Fruit fly (Drosophila melanogaster) whole organism, embryonic: ENCODE results near the gene CG9747.
A peak's percentile ranks its signal among the peaks of the same experiment; 100 is the strongest.

Source experiments
- Awh ChIP-seq: fragments of 200-800 bp; sonication (Bioruptor generic); IDR thresholded peaks from 2 replicates; pipeline ENCODE4, ENCODE4 v1.3.6; 2022; ENCODE audit warnings: missing biosample characterization, missing genetic modification characterization
- B-H2 ChIP-seq: fragments of 200-800 bp; sonication (Bioruptor generic); optimal IDR thresholded peaks from 2 replicates; lab custom pipeline; 2018; ENCODE audit warnings: missing biosample characterization, mild to moderate bottlenecking, missing genetic modification characterization
- BtbVII ChIP-seq: fragments of 200-800 bp; sonication (Bioruptor generic); optimal IDR thresholded peaks from 3 replicates; lab custom pipeline; 2017; ENCODE audit warnings: missing biosample characterization, mild to moderate bottlenecking, missing genetic modification characterization
- CG10267 ChIP-seq: fragments of 200-800 bp; sonication (Bioruptor generic); optimal IDR thresholded peaks from 2 replicates; lab custom pipeline; 2018; ENCODE audit warnings: missing biosample characterization, mild to moderate bottlenecking, missing genetic modification characterization, moderate library complexity
- CG10462 ChIP-seq: fragments of 200-800 bp; sonication (Bioruptor generic); optimal IDR thresholded peaks from 2 replicates; lab custom pipeline; 2016; ENCODE audit warnings: missing biosample characterization, missing genetic modification characterization
- CG11456 ChIP-seq: fragments of 200-800 bp; sonication (Bioruptor generic); IDR thresholded peaks from 3 replicates; pipeline ENCODE4 v1.3.6; 2022; ENCODE audit warnings: missing biosample characterization, missing genetic modification characterization
- CG14710 ChIP-seq: fragments of 200-800 bp; sonication (Bioruptor generic); optimal IDR thresholded peaks from 3 replicates; lab custom pipeline; 2019; ENCODE audit warnings: missing biosample characterization, mild to moderate bottlenecking, missing genetic modification characterization, moderate library complexity
- CG15269 ChIP-seq: fragments of 200-800 bp; sonication (Bioruptor generic); optimal IDR thresholded peaks from 2 replicates; lab custom pipeline; 2018; ENCODE audit warnings: missing biosample characterization, mild to moderate bottlenecking, missing genetic modification characterization, moderate library complexity
- CG17912 ChIP-seq: fragments of 200-800 bp; sonication (Bioruptor generic); optimal IDR thresholded peaks from 2 replicates; lab custom pipeline; 2018; ENCODE audit warnings: missing biosample characterization, mild to moderate bottlenecking, missing genetic modification characterization
- CG2678 ChIP-seq: fragments of 200-800 bp; sonication (Bioruptor generic); optimal IDR thresholded peaks from 3 replicates; lab custom pipeline; 2019; ENCODE audit warnings: missing biosample characterization, mild to moderate bottlenecking, missing genetic modification characterization, moderate library complexity
- CG2712 ChIP-seq: fragments of 200-800 bp; optimal IDR thresholded peaks from 3 replicates; lab custom pipeline; 2019; ENCODE audit warnings: missing biosample characterization, mild to moderate bottlenecking, missing genetic modification characterization, moderate library complexity
- CG31388 ChIP-seq: fragments of 200-800 bp; sonication (Bioruptor generic); optimal IDR thresholded peaks from 2 replicates; lab custom pipeline; 2016; ENCODE audit warnings: missing biosample characterization, missing genetic modification characterization
- CG3163 ChIP-seq: fragments of 200-800 bp; sonication (Bioruptor generic); optimal IDR thresholded peaks from 3 replicates; lab custom pipeline; 2016; ENCODE audit warnings: missing biosample characterization, missing genetic modification characterization
- CG32772 ChIP-seq: fragments of 200-800 bp; sonication (Bioruptor generic); IDR thresholded peaks from 2 replicates; pipeline ENCODE4 v1.3.6; 2022; ENCODE audit warnings: missing biosample characterization, missing genetic modification characterization
- CG34422 ChIP-seq: fragments of 200-800 bp; sonication (Bioruptor generic); IDR thresholded peaks from 3 replicates; pipeline ENCODE4 v1.3.6; 2022; ENCODE audit warnings: missing biosample characterization, missing genetic modification characterization
- CG3847 ChIP-seq: fragments of 200-800 bp; sonication (Bioruptor generic); IDR thresholded peaks from 2 replicates; pipeline ENCODE4 v1.3.6; 2022; ENCODE audit warnings: missing biosample characterization, missing genetic modification characterization
- CG5953 ChIP-seq: fragments of 200-800 bp; sonication (Bioruptor generic); IDR thresholded peaks from 2 replicates; pipeline ENCODE4 v1.3.6; 2022; ENCODE audit warnings: missing biosample characterization, missing genetic modification characterization
- CG6272 ChIP-seq: fragments of 200-800 bp; sonication (Bioruptor generic); IDR thresholded peaks from 2 replicates; pipeline ENCODE4 v1.3.6; 2022; ENCODE audit warnings: missing biosample characterization, missing genetic modification characterization
- CG7372 ChIP-seq: fragments of 200-800 bp; sonication (Bioruptor generic); IDR thresholded peaks from 2 replicates; pipeline ENCODE4 v1.3.6; 2022; ENCODE audit warnings: missing biosample characterization, missing genetic modification characterization
- CG8281 ChIP-seq: fragments of 200-800 bp; sonication (Bioruptor generic); optimal IDR thresholded peaks from 2 replicates; lab custom pipeline; 2018; ENCODE audit warnings: missing biosample characterization, mild to moderate bottlenecking, missing genetic modification characterization, moderate library complexity
- CG8765 ChIP-seq: fragments of 200-800 bp; sonication (Bioruptor generic); IDR thresholded peaks from 2 replicates; pipeline ENCODE4 v1.3.6; 2022; ENCODE audit warnings: missing biosample characterization, missing genetic modification characterization
- CTCF ChIP-seq: fragments of 200-800 bp; sonication (Bioruptor generic); optimal IDR thresholded peaks from 2 replicates; lab custom pipeline; 2017; ENCODE audit warnings: missing biosample characterization, mild to moderate bottlenecking, missing genetic modification characterization, moderate library complexity
- Doc3 ChIP-seq: fragments of 200-800 bp; sonication (Bioruptor generic); IDR thresholded peaks from 3 replicates; pipeline ENCODE4 v1.3.6; 2022; ENCODE audit warnings: missing biosample characterization, missing genetic modification characterization; ENCODE audit not compliant: partially characterized antibody
- ERR ChIP-seq: fragments of 200-800 bp; sonication (Bioruptor generic); optimal IDR thresholded peaks from 2 replicates; lab custom pipeline; 2016; ENCODE audit warnings: missing biosample characterization, missing genetic modification characterization
- Hey ChIP-seq: fragments of 200-800 bp; sonication (Bioruptor generic); optimal IDR thresholded peaks from 3 replicates; lab custom pipeline; 2018; ENCODE audit warnings: missing biosample characterization, mild to moderate bottlenecking, missing genetic modification characterization
- HmgZ ChIP-seq: fragments of 200-800 bp; sonication (Bioruptor generic); optimal IDR thresholded peaks from 2 replicates; lab custom pipeline; 2018; ENCODE audit warnings: missing biosample characterization, mild to moderate bottlenecking, missing genetic modification characterization
- Hmx ChIP-seq: fragments of 200-800 bp; sonication (Bioruptor generic); optimal IDR thresholded peaks from 2 replicates; lab custom pipeline; 2016; ENCODE audit warnings: missing biosample characterization, missing genetic modification characterization
- Hr51 ChIP-seq, 2 experiments: fragments of 200-800 bp; sonication (Bioruptor generic); optimal IDR thresholded peaks; 2 replicates in 1 of 2; 3 replicates in 1 of 2; lab custom pipeline; 2016 to 2018; ENCODE audit warnings: missing biosample characterization in 2 of 2, missing genetic modification characterization in 2 of 2, mild to moderate bottlenecking in 1 of 2, moderate library complexity in 1 of 2
- Kr ChIP-seq: fragments of 200-800 bp; sonication (Bioruptor generic); optimal IDR thresholded peaks from 2 replicates; lab custom pipeline; 2017; ENCODE audit warnings: missing biosample characterization, mild to moderate bottlenecking, missing genetic modification characterization
- Spps ChIP-seq: fragments of 200-800 bp; sonication (Bioruptor generic); optimal IDR thresholded peaks from 2 replicates; lab custom pipeline; 2018; ENCODE audit warnings: missing biosample characterization, mild to moderate bottlenecking, missing genetic modification characterization
- abd-A ChIP-seq: fragments of 200-800 bp; sonication (Bioruptor generic); optimal IDR thresholded peaks from 3 replicates; lab custom pipeline; 2019; ENCODE audit warnings: missing biosample characterization, mild to moderate bottlenecking, missing genetic modification characterization, moderate library complexity
- crp ChIP-seq, 2 experiments: fragments of 200-800 bp; sonication (Bioruptor generic); optimal IDR thresholded peaks; 2 replicates in 1 of 2; 3 replicates in 1 of 2; lab custom pipeline; 2017; ENCODE audit warnings: missing biosample characterization in 2 of 2, missing genetic modification characterization in 2 of 2, mild to moderate bottlenecking in 1 of 2, moderate library complexity in 1 of 2
- en ChIP-seq: fragments of 200-800 bp; sonication (Bioruptor generic); optimal IDR thresholded peaks from 2 replicates; lab custom pipeline; 2016; ENCODE audit warnings: missing biosample characterization, missing genetic modification characterization
- fu2 ChIP-seq: fragments of 200-800 bp; sonication (Bioruptor generic); optimal IDR thresholded peaks from 2 replicates; lab custom pipeline; 2016; ENCODE audit warnings: missing biosample characterization, missing genetic modification characterization
- hkb ChIP-seq, 2 experiments: fragments of 200-800 bp in 1 of 2; fragments of >200 bp in 1 of 2; sonication (Bioruptor generic) in 1 of 2; IDR thresholded peaks in 1 of 2; optimal IDR thresholded peaks in 1 of 2; 2 replicates each; pipeline versions ENCODE4 v1.3.6 to Lab custom; 2017 to 2022; ENCODE audit warnings: missing biosample characterization in 1 of 2, missing genetic modification characterization in 1 of 2
- hth ChIP-seq: fragments of >200 bp; optimal IDR thresholded peaks from 2 replicates; lab custom pipeline; 2017; ENCODE audit warnings: inconsistent platforms
- jigr1 ChIP-seq: fragments of 200-800 bp; sonication (Bioruptor generic); IDR thresholded peaks from 3 replicates; pipeline ENCODE4 v1.3.6; 2022; ENCODE audit warnings: missing biosample characterization, missing genetic modification characterization
- nau ChIP-seq: fragments of 200-800 bp; sonication (Bioruptor generic); optimal IDR thresholded peaks from 3 replicates; lab custom pipeline; 2017; ENCODE audit warnings: missing biosample characterization, mild to moderate bottlenecking, missing genetic modification characterization, missing genetic modification reagents
- pzg ChIP-seq: fragments of 200-800 bp; sonication (Bioruptor generic); optimal IDR thresholded peaks from 3 replicates; lab custom pipeline; 2018; ENCODE audit warnings: missing biosample characterization, mild to moderate bottlenecking, missing genetic modification characterization, moderate library complexity
- ranshi ChIP-seq: fragments of 200-800 bp; sonication (Bioruptor generic); IDR thresholded peaks from 2 replicates; pipeline ENCODE4 v1.3.6; 2022; ENCODE audit warnings: missing biosample characterization, missing genetic modification characterization
- row ChIP-seq: fragments of 200-800 bp; sonication (Bioruptor generic); IDR thresholded peaks from 3 replicates; pipeline ENCODE4 v1.3.6; 2022; ENCODE audit warnings: missing biosample characterization, missing genetic modification characterization
- scrt ChIP-seq: fragments of 200-800 bp; sonication (Bioruptor generic); optimal IDR thresholded peaks from 2 replicates; lab custom pipeline; 2018; ENCODE audit warnings: missing biosample characterization, mild to moderate bottlenecking, missing genetic modification characterization, moderate library complexity
- shn ChIP-seq: fragments of 200-800 bp; sonication (Bioruptor generic); optimal IDR thresholded peaks from 3 replicates; lab custom pipeline; 2016; ENCODE audit warnings: missing biosample characterization, missing genetic modification characterization
- sima ChIP-seq: fragments of 200-800 bp; sonication (Bioruptor generic); optimal IDR thresholded peaks from 2 replicates; lab custom pipeline; 2016; ENCODE audit warnings: missing biosample characterization, missing genetic modification characterization
- slou ChIP-seq: fragments of 200-800 bp; sonication (Bioruptor generic); optimal IDR thresholded peaks from 3 replicates; lab custom pipeline; 2016; ENCODE audit warnings: missing biosample characterization, missing genetic modification characterization
- ssp ChIP-seq: fragments of 200-800 bp; sonication (Bioruptor generic); IDR thresholded peaks from 2 replicates; pipeline ENCODE4 v1.3.6; 2022; ENCODE audit warnings: missing biosample characterization, missing genetic modification characterization
- tap ChIP-seq: fragments of 200-800 bp; optimal IDR thresholded peaks from 3 replicates; lab custom pipeline; 2019; ENCODE audit warnings: missing biosample characterization, mild to moderate bottlenecking, missing genetic modification characterization, moderate library complexity
- unc-4 ChIP-seq: fragments of 200-800 bp; sonication (Bioruptor generic); IDR thresholded peaks from 2 replicates; pipeline ENCODE4 v1.3.6; 2022; ENCODE audit warnings: missing biosample characterization, missing genetic modification characterization; ENCODE audit not compliant: partially characterized antibody
- usp ChIP-seq: fragments of >200 bp; optimal IDR thresholded peaks from 2 replicates; lab custom pipeline; 2017; ENCODE audit warnings: missing biosample characterization, missing genetic modification characterization
- wdn ChIP-seq: fragments of 200-800 bp; sonication (Bioruptor generic); IDR thresholded peaks from 2 replicates; pipeline ENCODE4 v1.3.6; 2022; ENCODE audit warnings: missing biosample characterization, missing genetic modification characterization
- z ChIP-seq: fragments of 200-800 bp; sonication (Bioruptor generic); IDR thresholded peaks from 3 replicates; pipeline ENCODE4 v1.3.6; 2022; ENCODE audit warnings: missing biosample characterization, missing genetic modification characterization

CG9747 gene

dm6 chr3R:30189836-30190235, 1.2 kb downstream of the CG9747 start (continued):
- peak; percentile 86 for TF ChIP-seq ranshi (GFP tag; lab: Robert Waterston, UW)
- peak; percentile 77 for TF ChIP-seq CG6272 (GFP tag; lab: Robert Waterston, UW)
- TF ChIP-seq en (GFP tag; lab: Kevin White, UChicago): peak; percentile 22
- peak; percentile 6 for TF ChIP-seq slou (GFP tag; lab: Kevin White, UChicago)
- TF ChIP-seq CG8765: peak; percentile 30; the same call in 1 of the 2 replicates
- peak; percentile 82 for TF ChIP-seq CG34422 (GFP tag; lab: Robert Waterston, UW)
- TF ChIP-seq row (GFP tag; lab: Robert Waterston, UW): peak; percentile 77
- TF ChIP-seq hkb (optimal IDR thresholded peaks at IDR 0.05; lab: Kevin White, UChicago): no peak
- peak; percentile 88 for TF ChIP-seq hkb (GFP tag; IDR thresholded peaks at IDR 0.05; lab: Robert Waterston, UW)
- TF ChIP-seq BtbVII (GFP tag; lab: Kevin White, UChicago): peak; percentile 44
- TF ChIP-seq usp (GFP tag; lab: Kevin White, UChicago): no peak
- TF ChIP-seq CG14710 (tag; lab: Kevin White, UChicago): peak; percentile 53
- no peak for TF ChIP-seq pzg (GFP tag; lab: Kevin White, UChicago)
- TF ChIP-seq CG10462 (GFP tag; lab: Kevin White, UChicago): peak; percentile 16
- peak; percentile 40 for TF ChIP-seq HmgZ (tag; lab: Kevin White, UChicago)
- TF ChIP-seq CG31388 (GFP tag; lab: Kevin White, UChicago): peak; percentile 45
- TF ChIP-seq crp (GFP tag; optimal IDR thresholded peaks at IDR 0.05; lab: Kevin White, UChicago): peak in 1 of 2 experiments; percentile 8
- no peak for TF ChIP-seq fu2 (GFP tag; lab: Kevin White, UChicago)
- peak; percentile 69; the same call in 2 of the 3 replicates for TF ChIP-seq CG11456 (GFP tag; lab: Robert Waterston, UW)
- TF ChIP-seq CG2712 (tag; lab: Kevin White, UChicago): peak; percentile 79
- TF ChIP-seq Hr51 (GFP tag; optimal IDR thresholded peaks at IDR 0.05; lab: Kevin White, UChicago): peak; percentile 20 to 80
- TF ChIP-seq CG15269 (tag; lab: Kevin White, UChicago): peak; percentile 79
- no peak for TF ChIP-seq sima
- no peak for TF ChIP-seq Doc3
- peak; percentile 33 for TF ChIP-seq CG8281 (tag; lab: Kevin White, UChicago)
- no peak for TF ChIP-seq z
- TF ChIP-seq CG3163 (GFP tag; lab: Kevin White, UChicago): no peak
- peak; percentile 3 for TF ChIP-seq CTCF (GFP tag; lab: Kevin White, UChicago)
- peak; percentile 4 for TF ChIP-seq Hmx (GFP tag; lab: Kevin White, UChicago)
- peak; percentile 78 for TF ChIP-seq CG7372 (GFP tag; lab: Robert Waterston, UW)
- TF ChIP-seq Kr (GFP tag; lab: Kevin White, UChicago): no peak
- TF ChIP-seq unc-4: no peak
- no peak for TF ChIP-seq hth (lab: Kevin White, UChicago)
- TF ChIP-seq nau (GFP tag; lab: Kevin White, UChicago): peak; percentile 60
- no peak for TF ChIP-seq Spps
- peak; percentile 78 for TF ChIP-seq tap (tag; lab: Kevin White, UChicago)
- TF ChIP-seq CG17912: no peak
- TF ChIP-seq jigr1: peak; percentile 72; the same call in 2 of the 3 replicates
- peak; percentile 72 for TF ChIP-seq ssp
- TF ChIP-seq Awh (GFP tag; lab: Robert Waterston, UW): peak; percentile 77
- peak; percentile 79 for TF ChIP-seq CG32772 (GFP tag; lab: Robert Waterston, UW)
- peak; percentile 52; the same call in 1 of the 2 replicates for TF ChIP-seq CG3847 (GFP tag; lab: Robert Waterston, UW)
- no peak for TF ChIP-seq B-H2 (GFP tag; lab: Kevin White, UChicago)
- TF ChIP-seq wdn: peak; percentile 41; the same call in 1 of the 2 replicates
- TF ChIP-seq Hey (tag; lab: Kevin White, UChicago): no peak
- TF ChIP-seq CG2678: peak; percentile 82
- TF ChIP-seq shn (GFP tag; lab: Kevin White, UChicago): peak; percentile 5
- no peak for TF ChIP-seq ERR (GFP tag; lab: Kevin White, UChicago)
- TF ChIP-seq scrt (GFP tag; lab: Kevin White, UChicago): peak; percentile 47
- no peak for TF ChIP-seq abd-A
- peak; percentile 52 for TF ChIP-seq CG10267 (tag; lab: Kevin White, UChicago)
- TF ChIP-seq CG5953 (GFP tag; lab: Robert Waterston, UW): peak; percentile 67; the same call in 1 of the 2 replicates
